Fruit fly (Drosophila melanogaster) whole organism, adult: ENCODE data around the gene CG32462.

Source experiments
- CG12768 ChIP-seq: fragments of 200-800 bp; sonication (Bioruptor generic); optimal IDR thresholded peaks from 2 replicates; lab custom pipeline; 2017; ENCODE audit warnings: missing biosample characterization, missing genetic modification characterization, mild to moderate bottlenecking, moderate library complexity, missing genetic modification reagents
- CG33017 ChIP-seq: fragments of 200-800 bp; sonication (Bioruptor generic); optimal IDR thresholded peaks from 2 replicates; lab custom pipeline; 2018; ENCODE audit warnings: missing biosample characterization, mild to moderate bottlenecking, missing genetic modification characterization, moderate library complexity
- CG7045 ChIP-seq: fragments of 200-800 bp; sonication (Bioruptor generic); optimal IDR thresholded peaks from 2 replicates; lab custom pipeline; 2017; ENCODE audit warnings: missing biosample characterization, mild to moderate bottlenecking, missing genetic modification characterization
- CG7101 ChIP-seq: fragments of 200-800 bp; sonication (Bioruptor generic); optimal IDR thresholded peaks from 2 replicates; lab custom pipeline; 2018; ENCODE audit warnings: missing biosample characterization, mild to moderate bottlenecking, missing genetic modification characterization, moderate library complexity
- Mnt ChIP-seq: fragments of 200-800 bp; sonication (Bioruptor generic); optimal IDR thresholded peaks from 2 replicates; lab custom pipeline; 2016; ENCODE audit warnings: missing biosample characterization, mild to moderate bottlenecking, missing genetic modification characterization
- bab1 ChIP-seq: fragments of 200-800 bp; sonication (Bioruptor generic); optimal IDR thresholded peaks from 3 replicates; lab custom pipeline; 2019; ENCODE audit warnings: missing biosample characterization, mild to moderate bottlenecking, missing genetic modification characterization, moderate library complexity
- kay ChIP-seq: fragments of 200-800 bp; sonication (Bioruptor generic); peaks from one replicate; lab custom pipeline; 2016; ENCODE audit warnings: missing biosample characterization, missing genetic modification characterization, borderline replicate concordance
- pad ChIP-seq: fragments of 200-800 bp; sonication (Bioruptor generic); optimal IDR thresholded peaks from 3 replicates; lab custom pipeline; 2017; ENCODE audit warnings: missing biosample characterization, missing genetic modification characterization, mild to moderate bottlenecking, moderate library complexity, missing genetic modification reagents
- toe ChIP-seq: fragments of 200-800 bp; sonication (Bioruptor generic); optimal IDR thresholded peaks from 2 replicates; lab custom pipeline; 2016; ENCODE audit warnings: missing biosample characterization, missing genetic modification characterization

- TF ChIP-seq CG7101 = no peak
- TF ChIP-seq kay (GFP tag; lab: Kevin White, UChicago) = no peak
- no peak for TF ChIP-seq bab1 (GFP tag; lab: Kevin White, UChicago)
- no peak for TF ChIP-seq pad (GFP tag; lab: Kevin White, UChicago)
- no peak for TF ChIP-seq CG7045 (GFP tag; lab: Kevin White, UChicago)
- no peak for TF ChIP-seq toe (GFP tag; lab: Kevin White, UChicago)
- TF ChIP-seq Mnt = no peak
- no peak for TF ChIP-seq CG12768
- TF ChIP-seq CG33017 (tag; lab: Kevin White, UChicago) = no peak
These were observed 1.9 kb downstream of the CG32462 start for dm6 chr3L:22851172-22852128.
